Worm (Caenorhabditis elegans) whole organism, late embryonic: ENCODE data around the gene rcq-5.
A peak's percentile ranks its signal among the peaks of the same experiment; 100 is the strongest.

ENCODE experiments used
- C38D4.7 ChIP-seq: fragments of 200-800 bp; sonication (Bioruptor generic); optimal IDR thresholded peaks from 2 replicates; lab custom pipeline; 2018; ENCODE audit warnings: mild to moderate bottlenecking, missing genetic modification characterization, moderate library complexity, missing compliant biosample characterization
- ama-1 ChIP-seq: fragments of 150-350 bp; optimal IDR thresholded peaks from 2 replicates; lab custom pipeline; 2014
- ceh-30 ChIP-seq: fragments of 150-350 bp; optimal IDR thresholded peaks from 2 replicates; lab custom pipeline; 2014; ENCODE audit warnings: missing biosample characterization, missing genetic modification characterization
- ceh-45 ChIP-seq: fragments of 200-800 bp; sonication (Bioruptor generic); IDR thresholded peaks from 2 replicates; pipeline ENCODE4 v1.3.6; 2022; ENCODE audit warnings: missing genetic modification reagents, missing genetic modification characterization, missing compliant biosample characterization
- ceh-9 ChIP-seq: sonication (generic microtip); optimal IDR thresholded peaks from 2 replicates; lab custom pipeline; 2016; ENCODE audit warnings: mild to moderate bottlenecking, missing genetic modification characterization, inconsistent platforms, missing compliant biosample characterization
- dve-1 ChIP-seq: sonication (generic microtip); optimal IDR thresholded peaks from 2 replicates; lab custom pipeline; 2017; ENCODE audit warnings: antibody characterized with exemption, mild to moderate bottlenecking, missing genetic modification characterization, missing compliant biosample characterization
- ets-4 ChIP-seq: sonication (generic microtip); optimal IDR thresholded peaks from 2 replicates; lab custom pipeline; 2016; ENCODE audit warnings: missing genetic modification characterization, missing compliant biosample characterization
- hlh-8 ChIP-seq: sonication (generic microtip); optimal IDR thresholded peaks from 2 replicates; lab custom pipeline; 2016; ENCODE audit warnings: missing genotype, missing genetic modification characterization, missing compliant biosample characterization
- nfya-1 ChIP-seq: sonication (generic microtip); optimal IDR thresholded peaks from 2 replicates; lab custom pipeline; 2017; ENCODE audit warnings: missing genetic modification characterization, mild to moderate bottlenecking, missing compliant biosample characterization, antibody characterized with exemption, moderate library complexity
- nhr-11 ChIP-seq: fragments of 150-350 bp; optimal IDR thresholded peaks from 2 replicates; lab custom pipeline; 2014; ENCODE audit warnings: missing biosample characterization, missing genetic modification characterization
- pha-4 ChIP-seq: fragments of 150-350 bp; optimal IDR thresholded peaks from 2 replicates; lab custom pipeline; 2018; ENCODE audit warnings: missing biosample characterization, missing genetic modification reagents, missing genetic modification characterization
- ref-2 ChIP-seq: sonication (generic microtip); optimal IDR thresholded peaks from 2 replicates; lab custom pipeline; 2016; ENCODE audit warnings: missing genetic modification characterization, missing compliant biosample characterization
- rnt-1 ChIP-seq: sonication (generic microtip); optimal IDR thresholded peaks from 2 replicates; lab custom pipeline; 2016; ENCODE audit warnings: missing genetic modification characterization, missing compliant biosample characterization
- sdc-2 ChIP-seq: sonication (generic microtip); optimal IDR thresholded peaks from 2 replicates; lab custom pipeline; 2016; ENCODE audit warnings: missing genotype, missing genetic modification characterization, missing compliant biosample characterization

DNA sequence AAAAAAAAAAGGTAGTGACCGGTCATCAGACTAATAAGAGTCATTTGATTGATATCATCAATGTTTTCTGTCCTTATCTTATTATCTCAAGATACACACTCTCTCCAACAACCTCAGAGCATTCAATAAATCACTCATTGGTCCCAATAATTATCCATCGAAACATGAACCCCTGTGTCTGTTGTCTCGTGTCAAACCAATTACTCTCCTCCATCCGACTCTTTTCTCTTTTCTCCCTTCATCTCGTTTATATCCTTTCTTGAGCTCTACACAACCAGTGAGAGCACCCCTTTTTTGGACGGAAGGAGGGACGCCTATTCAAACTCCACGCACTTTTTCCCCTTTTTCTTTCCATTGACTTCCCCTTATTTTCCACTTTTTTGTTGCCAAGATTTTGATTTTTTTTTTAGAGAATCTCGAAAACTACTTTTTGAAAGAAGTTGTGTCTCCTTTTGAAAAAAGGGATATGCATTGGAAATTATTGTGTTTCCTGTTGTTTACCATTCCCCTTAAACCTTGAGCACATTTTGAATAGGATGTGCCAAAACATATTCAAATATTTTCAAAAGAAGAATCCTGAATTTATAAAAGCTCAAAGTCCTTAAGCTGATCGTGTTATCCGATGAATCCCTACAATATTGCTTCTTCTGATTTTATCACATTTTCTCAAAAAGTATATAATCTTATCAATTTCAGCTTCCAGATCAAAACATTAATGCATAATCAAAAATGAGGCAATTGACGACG lies 52.2 kb downstream of the rcq-5 start, which contains the start of gene pxd-1:
- TF ChIP-seq pha-4 (tag; lab: Kevin White, UChicago), result no peak
- no peak for TF ChIP-seq ama-1 (lab: Kevin White, UChicago)
- TF ChIP-seq dve-1 (tag; lab: Kevin White, UChicago), result no peak
- TF ChIP-seq rnt-1 (tag; lab: Kevin White, UChicago), result no peak
- TF ChIP-seq C38D4.7 (GFP tag; lab: Kevin White, UChicago), result no peak
- TF ChIP-seq ceh-30 (tag; lab: Kevin White, UChicago), result no peak
- TF ChIP-seq nhr-11 (tag; lab: Kevin White, UChicago), result no peak
- TF ChIP-seq ets-4 (tag; lab: Kevin White, UChicago), result no peak
- peak; percentile 34 for TF ChIP-seq nfya-1 (tag; lab: Kevin White, UChicago)
- TF ChIP-seq sdc-2 (tag; lab: Kevin White, UChicago), result no peak
- no peak for TF ChIP-seq ceh-45 (GFP tag; lab: Robert Waterston, UW)
- no peak for TF ChIP-seq hlh-8 (tag; lab: Kevin White, UChicago)
- no peak for TF ChIP-seq ref-2 (tag; lab: Kevin White, UChicago)
- TF ChIP-seq ceh-9 (tag; lab: Kevin White, UChicago), result no peak
